Fruit fly (Drosophila melanogaster): Measurements from ENCODE around the gene Aldh7A1.

Gene Aldh7A1

dm6 chr3L:19292440-19293175 is 23.9 kb upstream of the Aldh7A1 start, which contains the start of gene Gbs-76A (continued):
- peak; percentile 50 for TF ChIP-seq pho (GFP tag; optimal IDR thresholded peaks at IDR 0.05)
- TF ChIP-seq CG9932 (GFP tag; IDR thresholded peaks at IDR 0.05) = peak; percentile 81
- TF ChIP-seq H15 (GFP tag; IDR thresholded peaks at IDR 0.05) = peak; percentile 54; the same call in 2 of the 3 replicates
- TF ChIP-seq cad (GFP tag; optimal IDR thresholded peaks at IDR 0.05) = no peak
- peak; percentile 63 for TF ChIP-seq H2.0 (GFP tag; IDR thresholded peaks at IDR 0.05)
- no peak for TF ChIP-seq fru (optimal IDR thresholded peaks at IDR 0.05)
- peak; percentile 77 for TF ChIP-seq exex (tag; optimal IDR thresholded peaks at IDR 0.05)
- TF ChIP-seq dpn (GFP tag; optimal IDR thresholded peaks at IDR 0.05) = peak in 1 of 2 experiments; percentile 56
- TF ChIP-seq CG15696 (tag; optimal IDR thresholded peaks at IDR 0.05) = peak; percentile 64
- peak; percentile 33; the same call in 1 of the 2 replicates for TF ChIP-seq CG5953 (GFP tag; IDR thresholded peaks at IDR 0.05)
- TF ChIP-seq Dp (GFP tag; optimal IDR thresholded peaks at IDR 0.05) = no peak
- TF ChIP-seq mam (GFP tag; optimal IDR thresholded peaks at IDR 0.05) = peak; percentile 3
- TF ChIP-seq ems (GFP tag; optimal IDR thresholded peaks at IDR 0.05) = no peak
- TF ChIP-seq CG31441 (GFP tag; IDR thresholded peaks at IDR 0.05) = peak; percentile 93
- TF ChIP-seq CG11560 (tag; IDR thresholded peaks at IDR 0.05) = no peak
- peak; percentile 76 for TF ChIP-seq fd96Cb (tag; optimal IDR thresholded peaks at IDR 0.05)
- no peak for TF ChIP-seq Ets97D (GFP tag; optimal IDR thresholded peaks at IDR 0.05)
- no peak for TF ChIP-seq Sry-β (GFP tag; optimal IDR thresholded peaks at IDR 0.05)
- peak; percentile 59 for TF ChIP-seq CG32772 (GFP tag; IDR thresholded peaks at IDR 0.05)
- no peak for TF ChIP-seq gfzf (GFP tag; optimal IDR thresholded peaks at IDR 0.05)
- TF ChIP-seq wdn (GFP tag; IDR thresholded peaks at IDR 0.05) = peak; percentile 49; the same call in 1 of the 2 replicates
- TF ChIP-seq CG34422 (GFP tag; IDR thresholded peaks at IDR 0.05) = peak; percentile 81
- peak; percentile 84 for TF ChIP-seq CG8388 (GFP tag; optimal IDR thresholded peaks at IDR 0.05)
- TF ChIP-seq schlank (tag; optimal IDR thresholded peaks at IDR 0.05) = peak; percentile 18
- TF ChIP-seq TFAM (GFP tag; optimal IDR thresholded peaks at IDR 0.05) = peak; percentile 11
- peak; percentile 47 for TF ChIP-seq CG4707 (GFP tag; optimal IDR thresholded peaks at IDR 0.05)
- TF ChIP-seq sd (tag; optimal IDR thresholded peaks at IDR 0.05) = peak; percentile 69
- TF ChIP-seq ERR (GFP tag; optimal IDR thresholded peaks at IDR 0.05) = no peak
- no peak for TF ChIP-seq fd64A (GFP tag; optimal IDR thresholded peaks at IDR 0.05)
- TF ChIP-seq CG4424 (GFP tag; optimal IDR thresholded peaks at IDR 0.05) = peak; percentile 64
- peak; percentile 30 for TF ChIP-seq CG1603 (tag; optimal IDR thresholded peaks at IDR 0.05)
- TF ChIP-seq Dref (GFP tag; IDR thresholded peaks at IDR 0.05) = no peak
- peak; percentile 73 for TF ChIP-seq caup (GFP tag; optimal IDR thresholded peaks at IDR 0.05; ENCODE audit: severe bottlenecking)
- peak; percentile 76 for TF ChIP-seq seq (GFP tag; IDR thresholded peaks at IDR 0.05)
- TF ChIP-seq CG14050 (GFP tag; IDR thresholded peaks at IDR 0.05) = peak; percentile 69
- peak; percentile 85 for TF ChIP-seq CG17385 (GFP tag; optimal IDR thresholded peaks at IDR 0.05)
- peak; percentile 43; the same call in 1 of the 2 replicates for TF ChIP-seq CG6272 (GFP tag; IDR thresholded peaks at IDR 0.05)
- TF ChIP-seq HLHmδ (GFP tag; optimal IDR thresholded peaks at IDR 0.05) = no peak
- peak; percentile 86 for TF ChIP-seq Sox102F (GFP tag; optimal IDR thresholded peaks at IDR 0.05)
- peak in 1 of 2 experiments; percentile 81 for TF ChIP-seq eve (GFP tag; optimal IDR thresholded peaks at IDR 0.05)
- TF ChIP-seq Med (GFP tag) = peak; percentile 72
- TF ChIP-seq Mad (GFP tag; optimal IDR thresholded peaks at IDR 0.05) = no peak
- TF ChIP-seq bbx (GFP tag; IDR thresholded peaks at IDR 0.05; ENCODE audit: partially characterized antibody) = peak; percentile 29; the same call in 1 of the 2 replicates
- TF ChIP-seq Hr51 (GFP tag; optimal IDR thresholded peaks at IDR 0.05) = peak; percentile 21 to 91
- TF ChIP-seq al (GFP tag; IDR thresholded peaks at IDR 0.05) = peak; percentile 67
- peak; percentile 91 for TF ChIP-seq lab (GFP tag; optimal IDR thresholded peaks at IDR 0.05)
- peak; percentile 16; the same call in 1 of the 3 replicates for TF ChIP-seq gce (GFP tag; IDR thresholded peaks at IDR 0.05)
- TF ChIP-seq peb (GFP tag; IDR thresholded peaks at IDR 0.05) = no peak
- TF ChIP-seq CG33557 (GFP tag; optimal IDR thresholded peaks at IDR 0.05) = peak; percentile 60

Measured in whole organism, embryonic.